Fruit fly (Drosophila melanogaster) whole organism, embryonic: ENCODE measurements around the gene Chpf.

Source experiments
- Aef1 ChIP-seq: fragments of 200-800 bp; sonication (Bioruptor generic); IDR thresholded peaks from 3 replicates; pipeline ENCODE4 v1.3.6; 2022; ENCODE audit warnings: missing biosample characterization, missing genetic modification characterization
- Bdp1 ChIP-seq: fragments of 200-800 bp; sonication (Bioruptor generic); optimal IDR thresholded peaks from 3 replicates; lab custom pipeline; 2016; ENCODE audit warnings: missing biosample characterization, missing genetic modification characterization
- Bgb ChIP-seq: fragments of 200-800 bp; sonication (Bioruptor generic); IDR thresholded peaks from 2 replicates; pipeline ENCODE4 v1.3.6; 2022; ENCODE audit warnings: missing biosample characterization, missing genetic modification characterization; ENCODE audit not compliant: partially characterized antibody
- Blimp-1 ChIP-seq: fragments of 200-800 bp; sonication (Bioruptor generic); optimal IDR thresholded peaks from 3 replicates; lab custom pipeline; 2018; ENCODE audit warnings: missing biosample characterization, missing genetic modification characterization, mild to moderate bottlenecking, moderate library complexity, missing genetic modification reagents
- C15 ChIP-seq: fragments of 200-800 bp; sonication (Bioruptor generic); IDR thresholded peaks from 3 replicates; pipeline ENCODE4 v1.3.6; 2022; ENCODE audit warnings: missing biosample characterization, missing genetic modification characterization
- CG10209 ChIP-seq: fragments of 200-800 bp; sonication (Bioruptor generic); optimal IDR thresholded peaks from 3 replicates; lab custom pipeline; 2017; ENCODE audit warnings: missing biosample characterization, mild to moderate bottlenecking, missing genetic modification characterization, missing genetic modification reagents
- CG11085 ChIP-seq: fragments of 200-800 bp; sonication (Bioruptor generic); IDR thresholded peaks from 2 replicates; pipeline ENCODE4 v1.3.6; 2022; ENCODE audit warnings: missing biosample characterization, missing genetic modification characterization
- CG11398 ChIP-seq: fragments of 200-800 bp; sonication (Bioruptor generic); optimal IDR thresholded peaks from 2 replicates; lab custom pipeline; 2016; ENCODE audit warnings: missing biosample characterization, missing genetic modification characterization
- CG11695 ChIP-seq: fragments of 200-800 bp; sonication (Bioruptor generic); IDR thresholded peaks from 3 replicates; pipeline ENCODE4 v1.3.6; 2022; ENCODE audit warnings: missing biosample characterization, missing genetic modification characterization
- CG12391 ChIP-seq: fragments of 200-800 bp; sonication (Bioruptor generic); optimal IDR thresholded peaks from 3 replicates; lab custom pipeline; 2018; ENCODE audit warnings: missing biosample characterization, mild to moderate bottlenecking, missing genetic modification characterization, moderate library complexity
- CG14965 ChIP-seq: fragments of 200-800 bp; sonication (Bioruptor generic); optimal IDR thresholded peaks from 2 replicates; lab custom pipeline; 2016; ENCODE audit warnings: missing biosample characterization, missing genetic modification characterization, borderline replicate concordance
- CG16779 ChIP-seq: fragments of 200-800 bp; sonication (Bioruptor generic); IDR thresholded peaks from 2 replicates; pipeline ENCODE4 v1.3.6; 2022; ENCODE audit warnings: missing biosample characterization, missing genetic modification characterization
- CG17568 ChIP-seq: fragments of 200-800 bp; sonication (Bioruptor generic); optimal IDR thresholded peaks from 2 replicates; lab custom pipeline; 2018; ENCODE audit warnings: missing biosample characterization, mild to moderate bottlenecking, missing genetic modification characterization, moderate library complexity
- CG18262 ChIP-seq: fragments of 200-800 bp; optimal IDR thresholded peaks from 3 replicates; lab custom pipeline; 2019; ENCODE audit warnings: missing biosample characterization, mild to moderate bottlenecking, missing genetic modification characterization, moderate library complexity
- CG2202 ChIP-seq: fragments of 200-800 bp; sonication (Bioruptor generic); optimal IDR thresholded peaks from 2 replicates; lab custom pipeline; 2018; ENCODE audit warnings: missing biosample characterization, mild to moderate bottlenecking, missing genetic modification characterization
- CG31365 ChIP-seq: fragments of 200-800 bp; sonication (Bioruptor generic); optimal IDR thresholded peaks from 2 replicates; lab custom pipeline; 2018; ENCODE audit warnings: missing biosample characterization, mild to moderate bottlenecking, missing genetic modification characterization
- CG4707 ChIP-seq: fragments of 200-800 bp; sonication (Bioruptor generic); optimal IDR thresholded peaks from 2 replicates; lab custom pipeline; 2018; ENCODE audit warnings: missing biosample characterization, mild to moderate bottlenecking, missing genetic modification characterization, moderate library complexity
- CG5245 ChIP-seq: fragments of 200-800 bp; sonication (Bioruptor generic); optimal IDR thresholded peaks from 3 replicates; lab custom pipeline; 2016; ENCODE audit warnings: missing biosample characterization, missing genetic modification characterization
- CG6272 ChIP-seq: fragments of 200-800 bp; sonication (Bioruptor generic); IDR thresholded peaks from 2 replicates; pipeline ENCODE4 v1.3.6; 2022; ENCODE audit warnings: missing biosample characterization, missing genetic modification characterization
- CG6654 ChIP-seq: fragments of 200-800 bp; sonication (Bioruptor generic); optimal IDR thresholded peaks from 2 replicates; lab custom pipeline; 2017; ENCODE audit warnings: missing biosample characterization, mild to moderate bottlenecking, missing genetic modification characterization
- CG6813 ChIP-seq: fragments of 200-800 bp; sonication (Bioruptor generic); optimal IDR thresholded peaks from 2 replicates; lab custom pipeline; 2017; ENCODE audit warnings: missing biosample characterization, missing genetic modification characterization, mild to moderate bottlenecking, moderate library complexity, missing genetic modification reagents
- CG7928 ChIP-seq: fragments of 200-800 bp; sonication (Bioruptor generic); optimal IDR thresholded peaks from 2 replicates; lab custom pipeline; 2017; ENCODE audit warnings: missing biosample characterization, mild to moderate bottlenecking, missing genetic modification characterization
- CG7963 ChIP-seq: fragments of 200-800 bp; sonication (Bioruptor generic); IDR thresholded peaks from 3 replicates; pipeline ENCODE4 v1.3.6; 2022; ENCODE audit warnings: missing biosample characterization, missing genetic modification characterization; ENCODE audit not compliant: partially characterized antibody
- CG7987 ChIP-seq: fragments of 200-800 bp; sonication (Bioruptor generic); optimal IDR thresholded peaks from 2 replicates; lab custom pipeline; 2018; ENCODE audit warnings: missing biosample characterization, mild to moderate bottlenecking, missing genetic modification characterization, moderate library complexity
- CG8765 ChIP-seq: fragments of 200-800 bp; sonication (Bioruptor generic); IDR thresholded peaks from 2 replicates; pipeline ENCODE4 v1.3.6; 2022; ENCODE audit warnings: missing biosample characterization, missing genetic modification characterization
- CG9932 ChIP-seq: fragments of 200-800 bp; sonication (Bioruptor generic); IDR thresholded peaks from 2 replicates; pipeline ENCODE4 v1.3.6; 2022; ENCODE audit warnings: missing biosample characterization, missing genetic modification characterization
- Dad ChIP-seq: fragments of 200-800 bp; sonication (Bioruptor generic); optimal IDR thresholded peaks from 3 replicates; lab custom pipeline; 2016; ENCODE audit warnings: missing biosample characterization, missing genetic modification characterization
- Dbx ChIP-seq: fragments of 200-800 bp; sonication (Bioruptor generic); IDR thresholded peaks from 3 replicates; pipeline ENCODE4 v1.3.6; 2022; ENCODE audit warnings: missing biosample characterization, missing genetic modification characterization
- Dp ChIP-seq: fragments of 200-800 bp; sonication (Bioruptor generic); optimal IDR thresholded peaks from 2 replicates; lab custom pipeline; 2018; ENCODE audit warnings: missing biosample characterization, mild to moderate bottlenecking, missing genetic modification characterization, moderate library complexity
- Eip74EF ChIP-seq, 2 experiments: fragments of 200-800 bp in 1 of 2; fragments of >200 bp in 1 of 2; sonication (Bioruptor generic) in 1 of 2; optimal IDR thresholded peaks; 2 replicates each; lab custom pipeline; 2017 to 2019; ENCODE audit warnings: missing biosample characterization in 2 of 2, missing genetic modification characterization in 2 of 2, mild to moderate bottlenecking in 1 of 2, moderate library complexity in 1 of 2
- Hsf ChIP-seq: fragments of 200-800 bp; sonication (Bioruptor generic); optimal IDR thresholded peaks from 3 replicates; lab custom pipeline; 2016; ENCODE audit warnings: missing biosample characterization, missing genetic modification characterization
- Kr ChIP-seq: fragments of 200-800 bp; sonication (Bioruptor generic); optimal IDR thresholded peaks from 2 replicates; lab custom pipeline; 2017; ENCODE audit warnings: missing biosample characterization, mild to moderate bottlenecking, missing genetic modification characterization
- Med ChIP-seq: fragments of 200-800 bp; sonication (Bioruptor generic); peaks from one replicate; lab custom pipeline; 2016; ENCODE audit warnings: missing biosample characterization, missing genetic modification characterization, mild to moderate bottlenecking, inconsistent platforms, moderate library complexity
- az2 ChIP-seq: fragments of 200-800 bp; sonication (Bioruptor generic); optimal IDR thresholded peaks from 3 replicates; lab custom pipeline; 2016; ENCODE audit warnings: missing biosample characterization, missing genetic modification characterization
- cas ChIP-seq: fragments of 200-800 bp; sonication (Bioruptor generic); IDR thresholded peaks from 2 replicates; pipeline ENCODE4 v1.3.6; 2022; ENCODE audit warnings: missing biosample characterization, missing genetic modification characterization
- ci ChIP-seq: fragments of 200-800 bp; sonication (Bioruptor generic); IDR thresholded peaks from 3 replicates; pipeline ENCODE4 v1.3.6; 2022; ENCODE audit warnings: missing biosample characterization, missing genetic modification characterization
- da ChIP-seq: fragments of 200-800 bp; sonication (Bioruptor generic); optimal IDR thresholded peaks from 2 replicates; lab custom pipeline; 2016; ENCODE audit warnings: missing biosample characterization, missing genetic modification characterization
- dpn ChIP-seq, 2 experiments: fragments of 200-800 bp; sonication (Bioruptor generic); optimal IDR thresholded peaks; 3 replicates each; lab custom pipeline; 2016; ENCODE audit warnings: missing biosample characterization in 2 of 2, missing genetic modification characterization in 2 of 2
- lola ChIP-seq, 3 experiments: fragments of >200 bp in 2 of 3; fragments of 200-800 bp in 1 of 3; sonication (Bioruptor generic) in 1 of 3; optimal IDR thresholded peaks; 2 replicates each; lab custom pipeline; 2017 to 2019; ENCODE audit warnings: missing biosample characterization in 3 of 3, missing genetic modification characterization in 3 of 3, mild to moderate bottlenecking in 1 of 3, moderate library complexity in 1 of 3
- odd ChIP-seq: fragments of 200-800 bp; sonication (Bioruptor generic); optimal IDR thresholded peaks from 2 replicates; lab custom pipeline; 2017; ENCODE audit warnings: missing biosample characterization, mild to moderate bottlenecking, missing genetic modification characterization
- ranshi ChIP-seq: fragments of 200-800 bp; sonication (Bioruptor generic); IDR thresholded peaks from 2 replicates; pipeline ENCODE4 v1.3.6; 2022; ENCODE audit warnings: missing biosample characterization, missing genetic modification characterization
- rib ChIP-seq: fragments of 200-800 bp; sonication (Bioruptor generic); IDR thresholded peaks from 2 replicates; pipeline ENCODE4 v1.3.6; 2022; ENCODE audit warnings: missing biosample characterization, missing genetic modification characterization
- row ChIP-seq: fragments of 200-800 bp; sonication (Bioruptor generic); IDR thresholded peaks from 3 replicates; pipeline ENCODE4 v1.3.6; 2022; ENCODE audit warnings: missing biosample characterization, missing genetic modification characterization
- shn ChIP-seq: fragments of 200-800 bp; sonication (Bioruptor generic); optimal IDR thresholded peaks from 3 replicates; lab custom pipeline; 2016; ENCODE audit warnings: missing biosample characterization, missing genetic modification characterization
- sob ChIP-seq: fragments of 200-800 bp; sonication (Bioruptor generic); IDR thresholded peaks from 2 replicates; pipeline ENCODE4 v1.3.6; 2022; ENCODE audit warnings: missing biosample characterization, missing genetic modification characterization
- stwl ChIP-seq: fragments of 200-800 bp; sonication (Bioruptor generic); optimal IDR thresholded peaks from 3 replicates; lab custom pipeline; 2018; ENCODE audit warnings: missing biosample characterization, mild to moderate bottlenecking, missing genetic modification characterization, moderate library complexity
- ttk ChIP-seq: fragments of 200-800 bp; sonication (Bioruptor generic); IDR thresholded peaks from 2 replicates; pipeline ENCODE4 v2.1.2; 2022; ENCODE audit warnings: missing biosample characterization, missing genetic modification characterization
- tx ChIP-seq: fragments of 200-800 bp; sonication (Bioruptor generic); optimal IDR thresholded peaks from 2 replicates; lab custom pipeline; 2016; ENCODE audit warnings: missing biosample characterization, missing genetic modification characterization
- zf30C ChIP-seq: fragments of 200-800 bp; sonication (Bioruptor generic); optimal IDR thresholded peaks from 3 replicates; lab custom pipeline; 2018; ENCODE audit warnings: missing biosample characterization, mild to moderate bottlenecking, missing genetic modification characterization

Chpf gene

DNA sequence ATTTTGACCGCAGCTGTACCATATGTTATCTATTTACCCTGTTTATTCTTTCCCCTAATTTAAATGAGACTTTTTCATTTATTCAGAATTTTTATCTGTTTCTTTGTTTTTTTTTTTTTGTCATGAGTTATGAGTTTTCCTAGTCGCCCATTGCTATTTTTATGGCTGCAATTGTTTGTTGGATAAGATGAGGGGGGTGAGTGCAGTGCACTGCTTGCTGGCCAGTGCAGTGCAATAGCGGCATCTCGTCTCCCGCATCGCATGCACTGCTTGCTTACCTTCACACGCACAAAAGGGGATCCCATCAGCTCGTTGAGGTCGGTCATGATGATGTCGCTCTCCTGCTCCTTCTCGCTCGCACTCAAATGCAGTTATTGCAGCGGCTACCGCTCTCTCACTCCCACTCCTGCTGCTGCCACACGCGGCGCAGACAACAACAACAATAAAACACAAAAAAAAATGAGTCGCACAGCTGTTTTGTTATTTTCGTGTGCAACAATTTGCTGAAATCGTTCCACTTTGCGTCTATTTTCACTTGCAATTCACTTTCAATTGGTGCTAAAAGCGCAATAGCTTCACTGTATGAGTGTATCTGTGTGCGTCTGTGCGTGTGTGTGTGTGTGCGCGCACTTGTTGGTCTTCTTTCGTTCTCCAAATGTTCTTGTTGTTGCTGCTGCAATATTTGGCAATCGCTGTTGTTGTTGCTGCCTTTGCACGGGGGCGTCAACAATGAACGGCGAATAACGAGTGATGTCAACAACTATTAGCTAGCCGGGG lies 15.9 kb upstream of the Chpf start (continued):
- TF ChIP-seq az2 (GFP tag; lab: Kevin White, UChicago) (peak; percentile 68), Bdp1 (peak; percentile 21), zf30C (GFP tag; lab: Kevin White, UChicago) (no peak), CG6813 (GFP tag; lab: Kevin White, UChicago) (no peak), ranshi (GFP tag; lab: Robert Waterston, UW) (0 out of 2 replicates have a peak, but pooled peaks have one; percentile 23), CG2202 (tag; lab: Kevin White, UChicago) (peak; percentile 32), CG17568 (GFP tag; lab: Kevin White, UChicago) (no peak), ci (GFP tag; lab: Robert Waterston, UW) (peak; percentile 84), CG7963 (no peak), row (GFP tag; lab: Robert Waterston, UW) (peak; percentile 37; the same call in 2 of the 3 replicates), stwl (peak; percentile 22), Aef1 (no peak), lola (GFP tag; optimal IDR thresholded peaks at IDR 0.05; lab: Kevin White, UChicago) (no peak), CG6272 (GFP tag; lab: Robert Waterston, UW) (no peak), sob (GFP tag; lab: Robert Waterston, UW) (no peak), CG11085 (GFP tag; lab: Robert Waterston, UW) (no peak), CG18262 (tag; lab: Kevin White, UChicago) (peak; percentile 7), Kr (no peak), CG16779 (GFP tag; lab: Robert Waterston, UW) (no peak), CG5245 (GFP tag; lab: Kevin White, UChicago) (peak; percentile 12), CG11695 (peak; percentile 36; the same call in 1 of the 3 replicates), C15 (no peak), CG6654 (GFP tag; lab: Kevin White, UChicago) (no peak), Dbx (GFP tag; lab: Robert Waterston, UW) (no peak), ttk (GFP tag; lab: Robert Waterston, UW) (peak; percentile 29; the same call in 1 of the 2 replicates), Eip74EF (GFP tag; optimal IDR thresholded peaks at IDR 0.05; lab: Kevin White, UChicago) (peak in 1 of 2 experiments; percentile 15), cas (GFP tag; lab: Robert Waterston, UW) (no peak), Hsf (peak; percentile 34), CG7987 (GFP tag; lab: Kevin White, UChicago) (no peak), Med (GFP tag; lab: Kevin White, UChicago) (peak; percentile 76), CG4707 (peak; percentile 6), CG7928 (GFP tag; lab: Kevin White, UChicago) (no peak), CG11398 (peak; percentile 20), odd (no peak), dpn (GFP tag; optimal IDR thresholded peaks at IDR 0.05; lab: Kevin White, UChicago) (peak; percentile 10 to 32), tx (peak; percentile 23), CG14965 (GFP tag; lab: Kevin White, UChicago) (no peak), Bgb (GFP tag; lab: Robert Waterston, UW) (no peak), Dp (no peak), CG10209 (GFP tag; lab: Kevin White, UChicago) (no peak), shn (GFP tag; lab: Kevin White, UChicago) (peak; percentile 41), rib (peak; percentile 37; the same call in 1 of the 2 replicates), CG12391 (tag; lab: Kevin White, UChicago) (peak; percentile 39), Dad (GFP tag; lab: Kevin White, UChicago) (peak; percentile 4), CG9932 (GFP tag; lab: Robert Waterston, UW) (no peak), Blimp-1 (GFP tag; lab: Kevin White, UChicago) (peak; percentile 84), da (GFP tag; lab: Kevin White, UChicago) (peak; percentile 1), CG31365 (peak; percentile 97), CG8765 (no peak)
- TF ChIP-seq, all 482 proteins: peak for 141
